Worm (Caenorhabditis elegans) whole organism, L3 larva: ENCODE results near the gene mrp-7.

Experiments used
- aly-2 ChIP-seq: fragments of 150-350 bp; optimal IDR thresholded peaks from 2 replicates; lab custom pipeline; 2014; ENCODE audit warnings: missing biosample characterization, missing genetic modification characterization
- ama-1 ChIP-seq: fragments of 150-350 bp; optimal IDR thresholded peaks from 2 replicates; lab custom pipeline; 2018
- ceh-82 ChIP-seq: fragments of 150-350 bp; optimal IDR thresholded peaks from 2 replicates; lab custom pipeline; 2014; ENCODE audit warnings: missing biosample characterization, missing genetic modification characterization
- ceh-9 ChIP-seq: sonication (generic microtip); optimal IDR thresholded peaks from 2 replicates; lab custom pipeline; 2018; ENCODE audit warnings: missing biosample characterization, missing genetic modification characterization
- elt-3 ChIP-seq, 3 experiments: fragments of 150-350 bp in 1 of 3; sonication (generic microtip) in 2 of 3; optimal IDR thresholded peaks; 2 replicates in 2 of 3; 4 replicates in 1 of 3; lab custom pipeline; 2014 to 2017; ENCODE audit warnings: missing biosample characterization in 3 of 3, missing genetic modification characterization in 3 of 3
- jun-1 ChIP-seq: fragments of 150-350 bp; optimal IDR thresholded peaks from 2 replicates; lab custom pipeline; 2014; ENCODE audit warnings: missing biosample characterization, missing genetic modification reagents, missing genetic modification characterization
- lin-15B ChIP-seq: fragments of 150-350 bp; optimal IDR thresholded peaks from 2 replicates; lab custom pipeline; 2014; ENCODE audit warnings: missing biosample characterization, missing genetic modification characterization
- mdl-1 ChIP-seq: fragments of 150-350 bp; optimal IDR thresholded peaks from 2 replicates; lab custom pipeline; 2014; ENCODE audit warnings: missing biosample characterization, missing genetic modification characterization
- nhr-28 ChIP-seq: fragments of 150-350 bp; optimal IDR thresholded peaks from 2 replicates; lab custom pipeline; 2014; ENCODE audit warnings: missing biosample characterization, missing genetic modification characterization
- nhr-76 ChIP-seq: fragments of 150-350 bp; sonication (generic microtip); optimal IDR thresholded peaks from 5 replicates; lab custom pipeline; 2014; ENCODE audit warnings: missing biosample characterization, missing genetic modification characterization
- sea-2 ChIP-seq: fragments of 150-350 bp; sonication (generic microtip); optimal IDR thresholded peaks from 4 replicates; lab custom pipeline; 2014; ENCODE audit warnings: missing biosample characterization, missing genetic modification reagents, missing genetic modification characterization
- unc-62 ChIP-seq: fragments of 150-350 bp; sonication (generic microtip); optimal IDR thresholded peaks from 4 replicates; lab custom pipeline; 2014; ENCODE audit warnings: missing biosample characterization, missing genetic modification reagents, missing genetic modification characterization
- zag-1 ChIP-seq: fragments of 150-350 bp; optimal IDR thresholded peaks from 2 replicates; lab custom pipeline; 2014; ENCODE audit warnings: missing biosample characterization, missing genetic modification characterization
- ztf-4 ChIP-seq: fragments of 150-350 bp; optimal IDR thresholded peaks from 2 replicates; lab custom pipeline; 2014; ENCODE audit warnings: missing biosample characterization, missing genetic modification characterization

DNA sequence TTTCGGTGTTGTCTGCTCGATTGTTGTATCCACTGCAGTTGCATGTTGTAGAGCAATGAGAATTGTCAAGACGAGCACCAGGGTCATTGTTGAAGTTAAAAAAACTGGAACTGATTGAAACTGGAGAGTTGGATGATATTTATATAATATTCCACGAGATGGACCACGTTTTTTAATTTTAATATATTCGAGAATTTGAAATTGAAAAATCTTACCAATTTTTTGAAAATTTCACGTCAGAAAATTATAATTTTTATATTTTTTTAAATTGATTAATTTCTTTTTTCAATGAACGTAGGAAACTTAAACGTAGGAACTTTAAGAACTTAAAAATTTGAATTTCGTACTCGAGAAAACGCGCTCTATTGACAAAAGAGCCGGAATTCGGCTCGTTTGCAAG is 42.1 kb upstream of the mrp-7 start, which contains the start of gene Y43F8C.5:
- TF ChIP-seq ceh-82 (tag; lab: Kevin White, UChicago) (no peak), aly-2 (no peak), ceh-9 (tag; lab: Kevin White, UChicago) (no peak), lin-15B (no peak), ama-1 (lab: Kevin White, UChicago) (no peak), mdl-1 (tag; lab: Kevin White, UChicago) (no peak), elt-3 (tag; optimal IDR thresholded peaks at IDR 0.05; lab: Kevin White, UChicago) (no peak), unc-62 (GFP tag; lab: Kevin White, UChicago) (no peak), jun-1 (tag; lab: Kevin White, UChicago) (no peak), sea-2 (no peak), nhr-28 (tag; lab: Kevin White, UChicago) (no peak), nhr-76 (tag; lab: Kevin White, UChicago) (no peak), ztf-4 (tag; lab: Kevin White, UChicago) (no peak), zag-1 (no peak)
